Fruit fly (Drosophila melanogaster): Measurements from ENCODE around the gene CG34456.

CG34456 gene

dm6 chr3L:9368665-9369064 lies 6.8 kb downstream of the CG34456 start:
- TF ChIP-seq ham (GFP tag; IDR thresholded peaks at IDR 0.05) = no peak
- no peak for TF ChIP-seq Optix (GFP tag; IDR thresholded peaks at IDR 0.05)
- TF ChIP-seq cad (GFP tag; optimal IDR thresholded peaks at IDR 0.05) = peak; percentile 76
- no peak for TF ChIP-seq CG12744 (GFP tag; optimal IDR thresholded peaks at IDR 0.05)
- TF ChIP-seq CG10462 (GFP tag; optimal IDR thresholded peaks at IDR 0.05) = no peak
- TF ChIP-seq Kr (GFP tag; optimal IDR thresholded peaks at IDR 0.05) = peak; percentile 64
- no peak for TF ChIP-seq Hmr (GFP tag; optimal IDR thresholded peaks at IDR 0.05)
- TF ChIP-seq CG15479 (GFP tag; optimal IDR thresholded peaks at IDR 0.05) = peak; percentile 95
- TF ChIP-seq CG3995 (GFP tag; optimal IDR thresholded peaks at IDR 0.05) = no peak
- TF ChIP-seq Hr3 (GFP tag; optimal IDR thresholded peaks at IDR 0.05) = no peak
- no peak for TF ChIP-seq Elba2 (GFP tag; optimal IDR thresholded peaks at IDR 0.05)
- TF ChIP-seq bab2 (GFP tag; optimal IDR thresholded peaks at IDR 0.05) = no peak
- no peak for TF ChIP-seq sr (GFP tag; IDR thresholded peaks at IDR 0.05)
- TF ChIP-seq CG32532 (GFP tag; IDR thresholded peaks at IDR 0.05) = no peak
- TF ChIP-seq CG11560 (tag; IDR thresholded peaks at IDR 0.05) = no peak
- TF ChIP-seq Ptx1 (GFP tag; IDR thresholded peaks at IDR 0.05) = no peak
- TF ChIP-seq CG11723 (GFP tag; optimal IDR thresholded peaks at IDR 0.05) = no peak
- no peak for TF ChIP-seq Fer2 (tag; optimal IDR thresholded peaks at IDR 0.05)
- 0 out of 2 replicates have a peak, but pooled peaks have one; percentile 14 for TF ChIP-seq CG5953 (GFP tag; IDR thresholded peaks at IDR 0.05)
- TF ChIP-seq tll (GFP tag; optimal IDR thresholded peaks at IDR 0.05) = peak in 1 of 2 experiments; percentile 93
- TF ChIP-seq zen (tag; optimal IDR thresholded peaks at IDR 0.05) = peak; percentile 51

- TF ChIP-seq repo (GFP tag; optimal IDR thresholded peaks at IDR 0.05) (no peak), Nf-YB (GFP tag; optimal IDR thresholded peaks at IDR 0.05) (no peak), dati (GFP tag; IDR thresholded peaks at IDR 0.05) (no peak), CG7963 (GFP tag; IDR thresholded peaks at IDR 0.05; ENCODE audit: partially characterized antibody) (no peak), Ets97D (GFP tag; optimal IDR thresholded peaks at IDR 0.05) (no peak), CG42726 (GFP tag; IDR thresholded peaks at IDR 0.05; ENCODE audit: partially characterized antibody) (no peak), CG9609 (GFP tag; optimal IDR thresholded peaks at IDR 0.05) (no peak), dysf (GFP tag; IDR thresholded peaks at IDR 0.05) (peak; percentile 40; the same call in 1 of the 3 replicates), pum (GFP tag; optimal IDR thresholded peaks at IDR 0.05) (no peak), CG10274 (GFP tag; optimal IDR thresholded peaks at IDR 0.05) (no peak), Hand (GFP tag; optimal IDR thresholded peaks at IDR 0.05) (no peak), CG9215 (GFP tag; IDR thresholded peaks at IDR 0.05) (no peak), CG8290 (GFP tag; optimal IDR thresholded peaks at IDR 0.05) (peak; percentile 0), CG8290 (tag; optimal IDR thresholded peaks at IDR 0.05) (no peak), CG17385 (GFP tag; optimal IDR thresholded peaks at IDR 0.05) (peak; percentile 28), Bdp1 (GFP tag; optimal IDR thresholded peaks at IDR 0.05) (no peak), ERR (GFP tag; optimal IDR thresholded peaks at IDR 0.05) (no peak), Max (GFP tag; optimal IDR thresholded peaks at IDR 0.05) (no peak), CG17568 (GFP tag; optimal IDR thresholded peaks at IDR 0.05) (no peak), CG8478 (optimal IDR thresholded peaks at IDR 0.05) (no peak), Atf6 (GFP tag; IDR thresholded peaks at IDR 0.05) (peak; percentile 59), D19A (tag; optimal IDR thresholded peaks at IDR 0.05) (no peak), Adf1 (GFP tag; IDR thresholded peaks at IDR 0.05) (no peak), Hr3 (GFP tag; optimal IDR thresholded peaks at IDR 0.05) (peak; percentile 35), gt (GFP tag; IDR thresholded peaks at IDR 0.05) (no peak), vvl (GFP tag; IDR thresholded peaks at IDR 0.05) (peak; percentile 20; the same call in 1 of the 2 replicates), ato (GFP tag; IDR thresholded peaks at IDR 0.05; ENCODE audit: partially characterized antibody) (no peak), CG1792 (GFP tag; optimal IDR thresholded peaks at IDR 0.05) (no peak), Jarid2 (GFP tag; optimal IDR thresholded peaks at IDR 0.05) (no peak), ssp (GFP tag; IDR thresholded peaks at IDR 0.05) (no peak), Ptx1 (GFP tag; IDR thresholded peaks at IDR 0.05) (peak; percentile 60), CG18619 (GFP tag; optimal IDR thresholded peaks at IDR 0.05) (no peak), Ada2b (GFP tag; IDR thresholded peaks at IDR 0.05) (peak; percentile 56), CG32767 (GFP tag; IDR thresholded peaks at IDR 0.05) (0 out of 2 replicates have a peak, but pooled peaks have one; percentile 17)
These were observed 9.0 kb downstream of the CG34456 start, which contains the start of gene Fdx1 for dm6 chr3L:9370907-9371365. TSS of gene Fdx1 (minus strand) at chr3L:9371238.

All from whole organism, embryonic.